Fruit fly (Drosophila melanogaster) whole organism, embryonic: ENCODE data around the gene ND-PDSW.

Source experiments
- CG10366 ChIP-seq: fragments of 200-800 bp; sonication (Bioruptor generic); IDR thresholded peaks from 2 replicates; pipeline ENCODE4 v1.3.6; 2022; ENCODE audit warnings: missing biosample characterization, missing genetic modification characterization
- CG12299 ChIP-seq: fragments of 200-800 bp; sonication (Bioruptor generic); optimal IDR thresholded peaks from 2 replicates; lab custom pipeline; 2018; ENCODE audit warnings: missing biosample characterization, mild to moderate bottlenecking, missing genetic modification characterization
- CG12942 ChIP-seq: fragments of 200-800 bp; sonication (Bioruptor generic); optimal IDR thresholded peaks from 3 replicates; lab custom pipeline; 2016; ENCODE audit warnings: missing biosample characterization, missing genetic modification characterization
- CG13775 ChIP-seq: fragments of 200-800 bp; sonication (Bioruptor generic); optimal IDR thresholded peaks from 3 replicates; lab custom pipeline; 2017; ENCODE audit warnings: missing biosample characterization, mild to moderate bottlenecking, missing genetic modification characterization
- CG13894 ChIP-seq: fragments of 200-800 bp; sonication (Bioruptor generic); optimal IDR thresholded peaks from 3 replicates; lab custom pipeline; 2018; ENCODE audit warnings: missing biosample characterization, mild to moderate bottlenecking, missing genetic modification characterization, moderate library complexity
- CG18011 ChIP-seq: fragments of 200-800 bp; sonication (Bioruptor generic); optimal IDR thresholded peaks from 2 replicates; lab custom pipeline; 2017; ENCODE audit warnings: missing biosample characterization, missing genetic modification characterization, mild to moderate bottlenecking, moderate library complexity, missing genotype
- CG33213 ChIP-seq: fragments of 200-800 bp; sonication (Bioruptor generic); optimal IDR thresholded peaks from 3 replicates; lab custom pipeline; 2016; ENCODE audit warnings: missing biosample characterization, missing genetic modification characterization
- CG33557 ChIP-seq: fragments of 200-800 bp; sonication (Bioruptor generic); optimal IDR thresholded peaks from 2 replicates; lab custom pipeline; 2019; ENCODE audit warnings: missing biosample characterization, mild to moderate bottlenecking, missing genetic modification characterization, moderate library complexity
- CG3726 ChIP-seq: fragments of 200-800 bp; sonication (Bioruptor generic); IDR thresholded peaks from 3 replicates; pipeline ENCODE4, ENCODE4 v1.3.6; 2022; ENCODE audit warnings: missing biosample characterization, missing genetic modification characterization
- CG4328 ChIP-seq: fragments of 200-800 bp; sonication (Bioruptor generic); optimal IDR thresholded peaks from 3 replicates; lab custom pipeline; 2017; ENCODE audit warnings: missing biosample characterization, missing genetic modification reagents, missing genetic modification characterization
- CG4854 ChIP-seq: fragments of 200-800 bp; sonication (Bioruptor generic); optimal IDR thresholded peaks from 2 replicates; lab custom pipeline; 2016; ENCODE audit warnings: missing biosample characterization, missing genetic modification characterization, inconsistent platforms
- CG5245 ChIP-seq: fragments of 200-800 bp; sonication (Bioruptor generic); optimal IDR thresholded peaks from 3 replicates; lab custom pipeline; 2016; ENCODE audit warnings: missing biosample characterization, missing genetic modification characterization
- CG6254 ChIP-seq: fragments of 200-800 bp; sonication (Bioruptor generic); optimal IDR thresholded peaks from 3 replicates; lab custom pipeline; 2017; ENCODE audit warnings: mild to moderate bottlenecking, missing biosample characterization, missing genetic modification reagents, missing genetic modification characterization
- CG6854 ChIP-seq: fragments of 200-800 bp; sonication (Bioruptor generic); optimal IDR thresholded peaks from 3 replicates; lab custom pipeline; 2017; ENCODE audit warnings: missing biosample characterization, mild to moderate bottlenecking, missing genetic modification characterization
- CG7357 ChIP-seq: fragments of 200-800 bp; sonication (Bioruptor generic); IDR thresholded peaks from 3 replicates; pipeline ENCODE4 v1.3.6; 2022; ENCODE audit warnings: missing biosample characterization, missing genetic modification characterization
- CG7839 ChIP-seq: fragments of 200-800 bp; sonication (Bioruptor generic); optimal IDR thresholded peaks from 3 replicates; lab custom pipeline; 2018; ENCODE audit warnings: missing biosample characterization, mild to moderate bottlenecking, missing genetic modification characterization, moderate library complexity
- CG8765 ChIP-seq: fragments of 200-800 bp; sonication (Bioruptor generic); IDR thresholded peaks from 2 replicates; pipeline ENCODE4 v1.3.6; 2022; ENCODE audit warnings: missing biosample characterization, missing genetic modification characterization
- CG9215 ChIP-seq: fragments of 200-800 bp; sonication (Bioruptor generic); IDR thresholded peaks from 2 replicates; pipeline ENCODE4 v1.3.6; 2022; ENCODE audit warnings: missing biosample characterization, missing genetic modification characterization
- CkIIα-i1 ChIP-seq: fragments of 200-800 bp; sonication (Bioruptor generic); IDR thresholded peaks from 2 replicates; pipeline ENCODE4 v1.3.6; 2022; ENCODE audit warnings: missing biosample characterization, missing genetic modification characterization
- Dbx ChIP-seq: fragments of 200-800 bp; sonication (Bioruptor generic); IDR thresholded peaks from 3 replicates; pipeline ENCODE4 v1.3.6; 2022; ENCODE audit warnings: missing biosample characterization, missing genetic modification characterization
- Doc3 ChIP-seq: fragments of 200-800 bp; sonication (Bioruptor generic); IDR thresholded peaks from 3 replicates; pipeline ENCODE4 v1.3.6; 2022; ENCODE audit warnings: missing biosample characterization, missing genetic modification characterization; ENCODE audit not compliant: partially characterized antibody
- Hsf ChIP-seq: fragments of 200-800 bp; sonication (Bioruptor generic); optimal IDR thresholded peaks from 3 replicates; lab custom pipeline; 2016; ENCODE audit warnings: missing biosample characterization, missing genetic modification characterization
- Meics ChIP-seq: fragments of 200-800 bp; sonication (Bioruptor generic); optimal IDR thresholded peaks from 2 replicates; lab custom pipeline; 2017; ENCODE audit warnings: missing biosample characterization, mild to moderate bottlenecking, missing genetic modification characterization
- NK7.1 ChIP-seq: fragments of 200-800 bp; sonication (Bioruptor generic); optimal IDR thresholded peaks from 3 replicates; lab custom pipeline; 2016; ENCODE audit warnings: missing biosample characterization, missing genetic modification characterization
- Nf-YB ChIP-seq: fragments of 200-800 bp; sonication (Bioruptor generic); optimal IDR thresholded peaks from 3 replicates; lab custom pipeline; 2019; ENCODE audit warnings: missing biosample characterization, mild to moderate bottlenecking, missing genetic modification characterization, moderate library complexity
- Oli ChIP-seq: fragments of 200-800 bp; sonication (Bioruptor generic); optimal IDR thresholded peaks from 2 replicates; lab custom pipeline; 2018; ENCODE audit warnings: missing biosample characterization, mild to moderate bottlenecking, missing genetic modification characterization, moderate library complexity
- Rx ChIP-seq: fragments of 200-800 bp; sonication (Bioruptor generic); IDR thresholded peaks from 2 replicates; pipeline ENCODE4 v1.3.6; 2022; ENCODE audit warnings: missing biosample characterization, missing genetic modification characterization
- Spps ChIP-seq: fragments of 200-800 bp; sonication (Bioruptor generic); optimal IDR thresholded peaks from 2 replicates; lab custom pipeline; 2018; ENCODE audit warnings: missing biosample characterization, mild to moderate bottlenecking, missing genetic modification characterization
- Sry-β ChIP-seq: fragments of 200-800 bp; sonication (Bioruptor generic); optimal IDR thresholded peaks from 2 replicates; lab custom pipeline; 2018; ENCODE audit warnings: missing biosample characterization, mild to moderate bottlenecking, missing genetic modification characterization, moderate library complexity
- Xbp1 ChIP-seq: fragments of 200-800 bp; sonication (Bioruptor generic); optimal IDR thresholded peaks from 3 replicates; lab custom pipeline; 2016; ENCODE audit warnings: missing biosample characterization, mild to moderate bottlenecking, missing genetic modification characterization
- az2 ChIP-seq: fragments of 200-800 bp; sonication (Bioruptor generic); optimal IDR thresholded peaks from 3 replicates; lab custom pipeline; 2016; ENCODE audit warnings: missing biosample characterization, missing genetic modification characterization
- bowl ChIP-seq: fragments of 200-800 bp; sonication (Bioruptor generic); IDR thresholded peaks from 2 replicates; pipeline ENCODE4 v1.3.6; 2022; ENCODE audit warnings: missing biosample characterization, missing genetic modification characterization
- btn ChIP-seq: fragments of 200-800 bp; sonication (Bioruptor generic); optimal IDR thresholded peaks from 2 replicates; lab custom pipeline; 2016; ENCODE audit warnings: missing biosample characterization, missing genetic modification characterization
- chm ChIP-seq: fragments of 200-800 bp; sonication (Bioruptor generic); IDR thresholded peaks from 2 replicates; pipeline ENCODE4 v1.3.6; 2022; ENCODE audit warnings: missing biosample characterization, missing genetic modification characterization
- chn ChIP-seq: fragments of 200-800 bp; sonication (Bioruptor generic); optimal IDR thresholded peaks from 2 replicates; lab custom pipeline; 2016; ENCODE audit warnings: missing biosample characterization, missing genetic modification characterization
- dimm ChIP-seq: fragments of 200-800 bp; sonication (Bioruptor generic); IDR thresholded peaks from 2 replicates; pipeline ENCODE4 v1.3.6; 2022; ENCODE audit warnings: missing biosample characterization, missing genetic modification characterization
- dmrt99B ChIP-seq: fragments of 200-800 bp; sonication (Bioruptor generic); optimal IDR thresholded peaks from 2 replicates; lab custom pipeline; 2018; ENCODE audit warnings: missing biosample characterization, mild to moderate bottlenecking, missing genetic modification characterization, moderate library complexity
- exex ChIP-seq: fragments of 200-800 bp; sonication (Bioruptor generic); optimal IDR thresholded peaks from 4 replicates; lab custom pipeline; 2018; ENCODE audit warnings: missing biosample characterization, mild to moderate bottlenecking, missing genetic modification characterization, moderate library complexity
- kay ChIP-seq: fragments of 200-800 bp; sonication (Bioruptor generic); optimal IDR thresholded peaks from 2 replicates; lab custom pipeline; 2016; ENCODE audit warnings: missing biosample characterization, missing genetic modification characterization
- mld ChIP-seq: fragments of 200-800 bp; sonication (Bioruptor generic); IDR thresholded peaks from 3 replicates; pipeline ENCODE4 v1.3.6; 2022; ENCODE audit warnings: missing biosample characterization, missing genetic modification characterization; ENCODE audit not compliant: partially characterized antibody
- pb ChIP-seq: fragments of 200-800 bp; sonication (Bioruptor generic); optimal IDR thresholded peaks from 3 replicates; lab custom pipeline; 2016; ENCODE audit warnings: missing biosample characterization, missing genetic modification characterization
- repo ChIP-seq: fragments of 200-800 bp; sonication (Bioruptor generic); optimal IDR thresholded peaks from 2 replicates; lab custom pipeline; 2016; ENCODE audit warnings: missing biosample characterization, missing genetic modification characterization
- row ChIP-seq: fragments of 200-800 bp; sonication (Bioruptor generic); IDR thresholded peaks from 3 replicates; pipeline ENCODE4 v1.3.6; 2022; ENCODE audit warnings: missing biosample characterization, missing genetic modification characterization
- sc ChIP-seq, 3 experiments: fragments of >200 bp in 2 of 3; fragments of 200-800 bp in 1 of 3; sonication (Bioruptor generic) in 1 of 3; optimal IDR thresholded peaks; 2 replicates in 2 of 3; 3 replicates in 1 of 3; lab custom pipeline; 2017; ENCODE audit warnings: mild to moderate bottlenecking in 1 of 3, missing biosample characterization in 1 of 3, missing genetic modification characterization in 1 of 3, missing genetic modification reagents in 1 of 3
- slou ChIP-seq: fragments of 200-800 bp; sonication (Bioruptor generic); optimal IDR thresholded peaks from 3 replicates; lab custom pipeline; 2016; ENCODE audit warnings: missing biosample characterization, missing genetic modification characterization
- so ChIP-seq: fragments of 200-800 bp; sonication (Bioruptor generic); IDR thresholded peaks from 3 replicates; pipeline ENCODE4 v1.3.6; 2022; ENCODE audit warnings: missing biosample characterization, missing genetic modification characterization
- tll ChIP-seq, 2 experiments: fragments of 200-800 bp in 1 of 2; fragments of >200 bp in 1 of 2; sonication (Bioruptor generic) in 1 of 2; optimal IDR thresholded peaks; 2 replicates each; lab custom pipeline; 2017 to 2019; ENCODE audit warnings: missing biosample characterization in 2 of 2, missing genetic modification characterization in 2 of 2, mild to moderate bottlenecking in 1 of 2, moderate library complexity in 1 of 2
- vnd ChIP-seq: fragments of 200-800 bp; sonication (Bioruptor generic); IDR thresholded peaks from 3 replicates; pipeline ENCODE4 v1.3.6; 2022; ENCODE audit warnings: missing biosample characterization, missing genetic modification characterization; ENCODE audit not compliant: partially characterized antibody
- wek ChIP-seq: fragments of 200-800 bp; sonication (Bioruptor generic); optimal IDR thresholded peaks from 3 replicates; lab custom pipeline; 2018; ENCODE audit warnings: missing biosample characterization, mild to moderate bottlenecking, missing genetic modification characterization, moderate library complexity
- z ChIP-seq: fragments of 200-800 bp; sonication (Bioruptor generic); IDR thresholded peaks from 3 replicates; pipeline ENCODE4 v1.3.6; 2022; ENCODE audit warnings: missing biosample characterization, missing genetic modification characterization
- zfh1 ChIP-seq: fragments of 200-800 bp; sonication (Bioruptor generic); IDR thresholded peaks from 3 replicates; pipeline ENCODE4 v1.3.6; 2022; ENCODE audit warnings: missing biosample characterization, missing genetic modification characterization

Gene ND-PDSW

DNA sequence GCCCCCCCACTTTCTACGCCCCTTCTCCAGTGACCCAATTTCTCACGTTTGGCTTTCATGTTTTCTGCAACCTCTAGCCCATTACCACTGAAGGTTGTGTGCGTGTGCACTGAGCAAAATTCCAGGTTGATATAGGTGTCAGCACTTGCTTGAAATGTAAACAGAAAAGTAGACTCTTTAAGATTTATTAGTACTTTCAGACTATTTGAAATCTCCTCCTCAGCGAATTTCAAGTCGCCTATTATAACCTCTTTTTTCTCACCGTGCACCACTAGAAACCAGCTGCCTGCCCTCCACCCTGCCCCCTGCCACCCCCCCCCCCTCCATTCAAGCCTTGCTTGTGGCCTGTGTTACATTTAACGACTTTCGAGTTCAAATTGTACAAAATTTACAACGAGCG lies 30.9 kb upstream of the ND-PDSW start (continued):
- TF ChIP-seq Hsf (no peak), CG13894 (tag; lab: Kevin White, UChicago) (no peak), Nf-YB (GFP tag; lab: Kevin White, UChicago) (no peak), pb (GFP tag; lab: Kevin White, UChicago) (no peak), btn (GFP tag; lab: Kevin White, UChicago) (no peak), Meics (GFP tag; lab: Kevin White, UChicago) (no peak), row (GFP tag; lab: Robert Waterston, UW) (peak; percentile 64), CG9215 (peak; percentile 41; the same call in 1 of the 2 replicates), vnd (GFP tag; lab: Robert Waterston, UW) (no peak), wek (GFP tag; lab: Kevin White, UChicago) (no peak), CG10366 (GFP tag; lab: Robert Waterston, UW) (peak; percentile 47), Sry-β (no peak), CG13775 (GFP tag; lab: Kevin White, UChicago) (no peak), kay (GFP tag; lab: Kevin White, UChicago) (no peak), az2 (GFP tag; lab: Kevin White, UChicago) (peak; percentile 37), Doc3 (no peak), CG18011 (GFP tag; lab: Kevin White, UChicago) (no peak), sc (optimal IDR thresholded peaks at IDR 0.05; lab: Kevin White, UChicago) (no peak), sc (GFP tag; optimal IDR thresholded peaks at IDR 0.05; lab: Kevin White, UChicago) (peak; percentile 2), zfh1 (GFP tag; lab: Robert Waterston, UW) (peak; percentile 69; the same call in 2 of the 3 replicates), CG7357 (GFP tag; lab: Robert Waterston, UW) (peak; percentile 35; the same call in 1 of the 3 replicates), z (no peak), Rx (peak; percentile 54), tll (GFP tag; optimal IDR thresholded peaks at IDR 0.05; lab: Kevin White, UChicago) (no peak), chm (GFP tag; lab: Robert Waterston, UW) (peak; percentile 58; the same call in 1 of the 2 replicates), CG6854 (no peak), CG5245 (GFP tag; lab: Kevin White, UChicago) (peak; percentile 21), Spps (tag; lab: Kevin White, UChicago) (no peak), Oli (tag; lab: Kevin White, UChicago) (peak; percentile 59), CG33213 (no peak), CG8765 (GFP tag; lab: Robert Waterston, UW) (no peak), repo (GFP tag; lab: Kevin White, UChicago) (no peak), CG4854 (GFP tag; lab: Kevin White, UChicago) (no peak), exex (tag; lab: Kevin White, UChicago) (no peak), chn (peak; percentile 9), CG3726 (GFP tag; lab: Robert Waterston, UW) (peak; percentile 43; the same call in 1 of the 3 replicates), CG12942 (GFP tag; lab: Kevin White, UChicago) (no peak), CkIIα-i1 (GFP tag; lab: Robert Waterston, UW) (no peak), CG4328 (GFP tag; lab: Kevin White, UChicago) (no peak), NK7.1 (GFP tag; lab: Kevin White, UChicago) (no peak), CG7839 (peak; percentile 61), Dbx (GFP tag; lab: Robert Waterston, UW) (no peak), CG12299 (tag; lab: Kevin White, UChicago) (no peak), so (no peak), Xbp1 (peak; percentile 37), dmrt99B (tag; lab: Kevin White, UChicago) (peak; percentile 69), slou (GFP tag; lab: Kevin White, UChicago) (no peak), bowl (GFP tag; lab: Robert Waterston, UW) (no peak), dimm (GFP tag; lab: Robert Waterston, UW) (no peak), CG33557 (GFP tag; lab: Kevin White, UChicago) (no peak), CG6254 (peak; percentile 39), mld (no peak)
